Fruit fly (Drosophila melanogaster) whole organism, embryonic: ENCODE results near the gene Sem1.
A peak's percentile ranks its signal among the peaks of the same experiment; 100 is the strongest.

Experiments used
- CG10147 ChIP-seq: fragments of 200-800 bp; sonication (Bioruptor generic); optimal IDR thresholded peaks from 2 replicates; lab custom pipeline; 2019; ENCODE audit warnings: missing biosample characterization, mild to moderate bottlenecking, missing genetic modification characterization, moderate library complexity
- CG10267 ChIP-seq: fragments of 200-800 bp; sonication (Bioruptor generic); optimal IDR thresholded peaks from 2 replicates; lab custom pipeline; 2018; ENCODE audit warnings: missing biosample characterization, mild to moderate bottlenecking, missing genetic modification characterization, moderate library complexity
- CG10543 ChIP-seq: fragments of 200-800 bp; sonication (Bioruptor generic); optimal IDR thresholded peaks from 3 replicates; lab custom pipeline; 2017; ENCODE audit warnings: missing biosample characterization, mild to moderate bottlenecking, missing genetic modification characterization, moderate library complexity
- CG11085 ChIP-seq: fragments of 200-800 bp; sonication (Bioruptor generic); IDR thresholded peaks from 2 replicates; pipeline ENCODE4 v1.3.6; 2022; ENCODE audit warnings: missing biosample characterization, missing genetic modification characterization
- CG11504 ChIP-seq: fragments of 200-800 bp; sonication (Bioruptor generic); optimal IDR thresholded peaks from 3 replicates; lab custom pipeline; 2019; ENCODE audit warnings: missing biosample characterization, mild to moderate bottlenecking, missing genetic modification characterization, moderate library complexity
- CG11695 ChIP-seq: fragments of 200-800 bp; sonication (Bioruptor generic); IDR thresholded peaks from 3 replicates; pipeline ENCODE4 v1.3.6; 2022; ENCODE audit warnings: missing biosample characterization, missing genetic modification characterization
- CG12071 ChIP-seq: fragments of 200-800 bp; sonication (Bioruptor generic); optimal IDR thresholded peaks from 3 replicates; lab custom pipeline; 2018; ENCODE audit warnings: missing biosample characterization, mild to moderate bottlenecking, missing genetic modification characterization
- CG15479 ChIP-seq: fragments of 200-800 bp; sonication (Bioruptor generic); optimal IDR thresholded peaks from 3 replicates; lab custom pipeline; 2019; ENCODE audit warnings: missing biosample characterization, mild to moderate bottlenecking, missing genetic modification characterization, moderate library complexity
- CG16813 ChIP-seq: fragments of 200-800 bp; sonication (Bioruptor generic); IDR thresholded peaks from 3 replicates; pipeline ENCODE4 v1.3.6; 2022; ENCODE audit warnings: missing biosample characterization, missing genetic modification characterization; ENCODE audit not compliant: partially characterized antibody
- CG17612 ChIP-seq: fragments of 200-800 bp; sonication (Bioruptor generic); IDR thresholded peaks from 2 replicates; pipeline ENCODE4 v1.3.6; 2022; ENCODE audit warnings: missing biosample characterization, missing genetic modification characterization
- CG2116 ChIP-seq: fragments of 200-800 bp; sonication (Bioruptor generic); optimal IDR thresholded peaks from 3 replicates; lab custom pipeline; 2018; ENCODE audit warnings: missing biosample characterization, mild to moderate bottlenecking, missing genetic modification characterization
- CG31441 ChIP-seq: fragments of 200-800 bp; sonication (Bioruptor generic); IDR thresholded peaks from 2 replicates; pipeline ENCODE4 v1.3.6; 2022; ENCODE audit warnings: missing biosample characterization, missing genetic modification characterization
- CG32772 ChIP-seq: fragments of 200-800 bp; sonication (Bioruptor generic); IDR thresholded peaks from 2 replicates; pipeline ENCODE4 v1.3.6; 2022; ENCODE audit warnings: missing biosample characterization, missing genetic modification characterization
- CG34376 ChIP-seq: fragments of 200-800 bp; sonication (Bioruptor generic); optimal IDR thresholded peaks from 2 replicates; lab custom pipeline; 2018; ENCODE audit warnings: missing biosample characterization, mild to moderate bottlenecking, missing genetic modification characterization
- CG42726 ChIP-seq: fragments of 200-800 bp; sonication (Bioruptor generic); IDR thresholded peaks from 2 replicates; pipeline ENCODE4 v1.3.6; 2022; ENCODE audit warnings: missing biosample characterization, missing genetic modification characterization; ENCODE audit not compliant: partially characterized antibody
- CG43689 ChIP-seq: fragments of 200-800 bp; sonication (Bioruptor generic); IDR thresholded peaks from 2 replicates; pipeline ENCODE4 v1.3.6; 2022; ENCODE audit warnings: missing biosample characterization, missing genetic modification characterization
- CG6813 ChIP-seq: fragments of 200-800 bp; sonication (Bioruptor generic); optimal IDR thresholded peaks from 2 replicates; lab custom pipeline; 2017; ENCODE audit warnings: missing biosample characterization, missing genetic modification characterization, mild to moderate bottlenecking, moderate library complexity, missing genetic modification reagents
- CG8089 ChIP-seq: fragments of 200-800 bp; sonication (Bioruptor generic); optimal IDR thresholded peaks from 3 replicates; lab custom pipeline; 2016; ENCODE audit warnings: missing biosample characterization, missing genetic modification characterization
- CG9215 ChIP-seq: fragments of 200-800 bp; sonication (Bioruptor generic); IDR thresholded peaks from 2 replicates; pipeline ENCODE4 v1.3.6; 2022; ENCODE audit warnings: missing biosample characterization, missing genetic modification characterization
- D19B ChIP-seq: fragments of 200-800 bp; sonication (Bioruptor generic); optimal IDR thresholded peaks from 2 replicates; lab custom pipeline; 2017; ENCODE audit warnings: missing biosample characterization, mild to moderate bottlenecking, missing genetic modification characterization
- Doc2 ChIP-seq: fragments of 200-800 bp; sonication (Bioruptor generic); IDR thresholded peaks from 2 replicates; pipeline ENCODE4 v1.3.6; 2022; ENCODE audit warnings: missing biosample characterization, missing genetic modification characterization
- GATAe ChIP-seq: fragments of 200-800 bp; sonication (Bioruptor generic); conservative IDR thresholded peaks from 2 replicates; pipeline ENCODE4 v1.3.6; 2022; ENCODE audit warnings: missing biosample characterization, missing genetic modification characterization
- Jarid2 ChIP-seq: fragments of 200-800 bp; sonication (Bioruptor generic); optimal IDR thresholded peaks from 3 replicates; lab custom pipeline; 2017; ENCODE audit warnings: mild to moderate bottlenecking, missing biosample characterization, missing genetic modification reagents, missing genetic modification characterization
- Nf-YC ChIP-seq: fragments of 200-800 bp; optimal IDR thresholded peaks from 3 replicates; lab custom pipeline; 2019; ENCODE audit warnings: missing biosample characterization, mild to moderate bottlenecking, missing genetic modification characterization, moderate library complexity
- PHDP ChIP-seq: fragments of 200-800 bp; sonication (Bioruptor generic); optimal IDR thresholded peaks from 3 replicates; lab custom pipeline; 2018; ENCODE audit warnings: missing biosample characterization, mild to moderate bottlenecking, missing genetic modification characterization, moderate library complexity
- Trl ChIP-seq, 3 experiments: fragments of >200 bp in 2 of 3; fragments of 200-800 bp in 1 of 3; sonication (Bioruptor generic) in 1 of 3; optimal IDR thresholded peaks; 2 replicates in 1 of 3; 3 replicates in 2 of 3; lab custom pipeline; 2016 to 2017; ENCODE audit warnings: missing biosample characterization in 1 of 3, missing genetic modification characterization in 1 of 3
- abd-A ChIP-seq: fragments of 200-800 bp; sonication (Bioruptor generic); optimal IDR thresholded peaks from 3 replicates; lab custom pipeline; 2019; ENCODE audit warnings: missing biosample characterization, mild to moderate bottlenecking, missing genetic modification characterization, moderate library complexity
- ap ChIP-seq: fragments of 200-800 bp; sonication (Bioruptor generic); IDR thresholded peaks from 2 replicates; pipeline ENCODE4 v1.3.6; 2022; ENCODE audit warnings: missing biosample characterization, missing genetic modification characterization
- cas ChIP-seq: fragments of 200-800 bp; sonication (Bioruptor generic); IDR thresholded peaks from 2 replicates; pipeline ENCODE4 v1.3.6; 2022; ENCODE audit warnings: missing biosample characterization, missing genetic modification characterization
- chinmo ChIP-seq: fragments of 200-800 bp; sonication (Bioruptor generic); IDR thresholded peaks from 4 replicates; pipeline ENCODE4 v1.3.6; 2022; ENCODE audit warnings: missing biosample characterization, missing genetic modification characterization; ENCODE audit not compliant: partially characterized antibody
- dpn ChIP-seq, 2 experiments: fragments of 200-800 bp; sonication (Bioruptor generic); optimal IDR thresholded peaks; 3 replicates each; lab custom pipeline; 2016; ENCODE audit warnings: missing biosample characterization in 2 of 2, missing genetic modification characterization in 2 of 2
- en ChIP-seq: fragments of 200-800 bp; sonication (Bioruptor generic); optimal IDR thresholded peaks from 2 replicates; lab custom pipeline; 2016; ENCODE audit warnings: missing biosample characterization, missing genetic modification characterization
- exex ChIP-seq: fragments of 200-800 bp; sonication (Bioruptor generic); optimal IDR thresholded peaks from 4 replicates; lab custom pipeline; 2018; ENCODE audit warnings: missing biosample characterization, mild to moderate bottlenecking, missing genetic modification characterization, moderate library complexity
- eyg ChIP-seq: fragments of 200-800 bp; sonication (Bioruptor generic); optimal IDR thresholded peaks from 3 replicates; lab custom pipeline; 2016; ENCODE audit warnings: missing biosample characterization, missing genetic modification characterization
- lbe ChIP-seq: fragments of 200-800 bp; sonication (Bioruptor generic); optimal IDR thresholded peaks from 2 replicates; lab custom pipeline; 2016; ENCODE audit warnings: missing biosample characterization, mild to moderate bottlenecking, missing genetic modification characterization
- nom ChIP-seq: fragments of 200-800 bp; sonication (Bioruptor generic); optimal IDR thresholded peaks from 2 replicates; lab custom pipeline; 2017; ENCODE audit warnings: missing biosample characterization, missing genetic modification characterization, mild to moderate bottlenecking, moderate library complexity, missing genetic modification reagents
- ranshi ChIP-seq: fragments of 200-800 bp; sonication (Bioruptor generic); IDR thresholded peaks from 2 replicates; pipeline ENCODE4 v1.3.6; 2022; ENCODE audit warnings: missing biosample characterization, missing genetic modification characterization
- ro ChIP-seq: fragments of 200-800 bp; sonication (Bioruptor generic); IDR thresholded peaks from 2 replicates; pipeline ENCODE4 v1.3.6; 2022; ENCODE audit warnings: missing biosample characterization, missing genetic modification characterization
- sens-2 ChIP-seq: fragments of 200-800 bp; sonication (Bioruptor generic); IDR thresholded peaks from 2 replicates; pipeline ENCODE4 v1.3.6; 2022; ENCODE audit warnings: missing biosample characterization, missing genetic modification characterization
- slbo ChIP-seq: fragments of 200-800 bp; sonication (Bioruptor generic); IDR thresholded peaks from 2 replicates; pipeline ENCODE4 v1.3.6; 2022; ENCODE audit warnings: missing biosample characterization, missing genetic modification characterization
- tna ChIP-seq: fragments of 200-800 bp; sonication (Bioruptor generic); IDR thresholded peaks from 2 replicates; pipeline ENCODE4 v1.3.6; 2022; ENCODE audit warnings: missing biosample characterization, missing genetic modification characterization; ENCODE audit not compliant: partially characterized antibody
- tup ChIP-seq: fragments of 200-800 bp; sonication (Bioruptor generic); optimal IDR thresholded peaks from 2 replicates; lab custom pipeline; 2016; ENCODE audit warnings: missing biosample characterization, mild to moderate bottlenecking, missing genetic modification characterization, moderate library complexity
- wdn ChIP-seq: fragments of 200-800 bp; sonication (Bioruptor generic); IDR thresholded peaks from 2 replicates; pipeline ENCODE4 v1.3.6; 2022; ENCODE audit warnings: missing biosample characterization, missing genetic modification characterization
- wor ChIP-seq: fragments of 200-800 bp; sonication (Bioruptor generic); IDR thresholded peaks from 2 replicates; pipeline ENCODE4 v1.3.6; 2022; ENCODE audit warnings: missing biosample characterization, missing genetic modification characterization

Sem1 gene

dm6 chr2L:7076055-7076700 is 12.4 kb downstream of the Sem1 start (continued):
- TF ChIP-seq slbo (GFP tag; lab: Robert Waterston, UW) (peak; percentile 45), cas (GFP tag; lab: Robert Waterston, UW) (no peak)

- TF ChIP-seq CG8089 (GFP tag; lab: Kevin White, UChicago) (no peak), wdn (GFP tag; lab: Robert Waterston, UW) (no peak), lbe (GFP tag; lab: Kevin White, UChicago) (no peak), CG17612 (GFP tag; lab: Robert Waterston, UW) (no peak), CG43689 (GFP tag; lab: Robert Waterston, UW) (no peak), sens-2 (no peak), CG6813 (no peak), CG10267 (tag; lab: Kevin White, UChicago) (no peak), ap (GFP tag; lab: Robert Waterston, UW) (no peak), CG2116 (GFP tag; lab: Kevin White, UChicago) (no peak), CG11695 (no peak), Doc2 (no peak), CG31441 (GFP tag; lab: Robert Waterston, UW) (no peak), D19B (GFP tag; lab: Kevin White, UChicago) (no peak)
Observed at dm6 chr2L:7076804-7077203, 13.0 kb downstream of the Sem1 start.

- TF ChIP-seq CG32772 (GFP tag; lab: Robert Waterston, UW): no peak
- TF ChIP-seq CG34376 (GFP tag; lab: Kevin White, UChicago): no peak
- TF ChIP-seq wor (GFP tag; lab: Robert Waterston, UW): no peak
- no peak for TF ChIP-seq eyg (GFP tag; lab: Kevin White, UChicago)
- TF ChIP-seq dpn (GFP tag; optimal IDR thresholded peaks at IDR 0.05; lab: Kevin White, UChicago): no peak
- TF ChIP-seq CG16813 (GFP tag; lab: Robert Waterston, UW): no peak
- TF ChIP-seq CG10543 (GFP tag; lab: Kevin White, UChicago): no peak
Observed at dm6 chr2L:7081307-7081706, 17.5 kb downstream of the Sem1 start.

- 0 out of 2 replicates have a peak, but pooled peaks have one; percentile 22 for TF ChIP-seq CG11085 (GFP tag; lab: Robert Waterston, UW)
- no peak for TF ChIP-seq tna (GFP tag; lab: Robert Waterston, UW)
Observed at dm6 chr2L:7082203-7082602, 18.4 kb downstream of the Sem1 start.

dm6 chr2L:7084410-7084809 is 20.6 kb downstream of the Sem1 start, which contains the start of gene Pvf2:
Pvf2 (minus strand) TSS chr2L:7084635.
- TF ChIP-seq tup (no peak), CG9215 (GFP tag; lab: Robert Waterston, UW) (peak; percentile 56), CG10147 (GFP tag; lab: Kevin White, UChicago) (no peak), GATAe (GFP tag; lab: Robert Waterston, UW) (no peak), CG12071 (GFP tag; lab: Kevin White, UChicago) (no peak), Nf-YC (tag; lab: Kevin White, UChicago) (no peak), ro (GFP tag; lab: Robert Waterston, UW) (no peak), exex (no peak), nom (GFP tag; lab: Kevin White, UChicago) (peak; percentile 27), en (GFP tag; lab: Kevin White, UChicago) (no peak), CG15479 (GFP tag; lab: Kevin White, UChicago) (no peak), chinmo (0 out of 4 replicates have a peak, but pooled peaks have one; percentile 44), CG11504 (tag; lab: Kevin White, UChicago) (peak; percentile 18), CG42726 (no peak), Trl (optimal IDR thresholded peaks at IDR 0.05; lab: Kevin White, UChicago) (peak; percentile 58 to 64), Trl (GFP tag; optimal IDR thresholded peaks at IDR 0.05; lab: Kevin White, UChicago) (no peak), ranshi (GFP tag; lab: Robert Waterston, UW) (no peak), PHDP (no peak), abd-A (tag; lab: Kevin White, UChicago) (no peak), Jarid2 (GFP tag; lab: Kevin White, UChicago) (peak; percentile 73)
